1 worm cellular context compared by ENCODE assay signal in the genomic region with DNA sequence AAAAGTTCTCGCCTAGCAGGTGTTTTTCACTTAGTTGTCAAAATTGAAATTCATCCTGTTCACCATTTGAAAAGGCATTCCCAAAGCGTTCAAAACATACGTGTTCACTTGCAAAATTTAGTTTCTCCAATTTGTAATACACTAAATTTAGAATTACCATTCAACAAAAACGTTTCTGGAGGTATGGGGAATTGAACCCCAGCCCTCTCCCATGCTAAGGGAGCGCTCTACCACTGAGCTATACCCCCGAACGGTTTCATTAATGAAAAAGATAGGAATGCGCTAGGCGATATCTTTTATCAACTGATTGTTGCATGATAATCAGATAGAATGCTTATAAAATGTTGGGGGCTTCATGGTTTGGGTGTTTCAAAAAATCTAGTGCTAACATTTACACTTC.
TF ChIP-seq lines count a peak whose summit lies in the region.

No protein-coding gene starts in this region.

TF ChIP-seq in whole organism, L4 larva, 104 proteins besides CTCF, POLR2A, EP300 and RAD21 (continued from another document):
- TF ChIP-seq nhr-25 (tag; optimal IDR thresholded peaks at IDR 0.05; lab: Kevin White, UChicago; ENCODE audit: borderline replicate concordance, insufficient read depth) (no peak), skn-1 (tag; optimal IDR thresholded peaks at IDR 0.05; lab: Kevin White, UChicago) (no peak), php-3 (GFP tag; IDR thresholded peaks at IDR 0.05; lab: Robert Waterston, UW) (no peak), ama-1 (optimal IDR thresholded peaks at IDR 0.05; lab: Kevin White, UChicago) (no peak), spr-3 (GFP tag; optimal IDR thresholded peaks at IDR 0.05; lab: Kevin White, UChicago) (no peak), lin-38 (GFP tag; IDR thresholded peaks at IDR 0.05; lab: Robert Waterston, UW) (no peak), fos-1 (tag; optimal IDR thresholded peaks at IDR 0.05; lab: Kevin White, UChicago) (no peak), aha-1 (tag; lab: Kevin White, UChicago) (peak; percentile 94), nhr-111 (GFP tag; optimal IDR thresholded peaks at IDR 0.05; lab: Kevin White, UChicago) (no peak), zfp-2 (tag; optimal IDR thresholded peaks at IDR 0.05; lab: Kevin White, UChicago) (no peak), Y48G9A.11 (GFP tag; IDR thresholded peaks at IDR 0.05; lab: Robert Waterston, UW) (no peak), F49E8.2 (tag; optimal IDR thresholded peaks at IDR 0.05; lab: Kevin White, UChicago; ENCODE audit: borderline replicate concordance) (peak; percentile 9), egl-27 (tag; optimal IDR thresholded peaks at IDR 0.05; lab: Kevin White, UChicago) (no peak), nhr-48 (tag; optimal IDR thresholded peaks at IDR 0.05; lab: Kevin White, UChicago) (no peak), egl-43 (GFP tag; IDR thresholded peaks at IDR 0.05; lab: Robert Waterston, UW) (no peak), Y105C5A.15 (GFP tag; IDR thresholded peaks at IDR 0.05; lab: Robert Waterston, UW) (no peak), gei-8 (GFP tag; optimal IDR thresholded peaks at IDR 0.05; lab: Kevin White, UChicago) (peak; percentile 22), hlh-11 (tag; optimal IDR thresholded peaks at IDR 0.05; lab: Kevin White, UChicago) (no peak), snpc-4 (tag; optimal IDR thresholded peaks at IDR 0.05; lab: Kevin White, UChicago) (no peak), tra-1 (GFP tag; IDR thresholded peaks at IDR 0.05; lab: Robert Waterston, UW) (0 out of 2 replicates have a peak, but pooled peaks have one; percentile 22), ZK546.5 (tag; optimal IDR thresholded peaks at IDR 0.05; lab: Kevin White, UChicago) (no peak), snpc-1.2 (GFP tag; IDR thresholded peaks at IDR 0.05; lab: Robert Waterston, UW) (no peak), nhr-10 (tag; optimal IDR thresholded peaks at IDR 0.05; lab: Kevin White, UChicago) (no peak), daf-19 (GFP tag; conservative IDR thresholded peaks at IDR 0.05; lab: Robert Waterston, UW) (no peak), lin-39 (tag; optimal IDR thresholded peaks at IDR 0.05; lab: Kevin White, UChicago) (no peak), nhr-76 (tag; optimal IDR thresholded peaks at IDR 0.05; lab: Kevin White, UChicago) (no peak), cey-2 (tag; optimal IDR thresholded peaks at IDR 0.05; lab: Kevin White, UChicago; ENCODE audit: borderline replicate concordance, insufficient read depth) (no peak), spr-1 (tag; optimal IDR thresholded peaks at IDR 0.05; lab: Kevin White, UChicago) (no peak), lin-15B (tag; optimal IDR thresholded peaks at IDR 0.05; lab: Kevin White, UChicago) (no peak), jun-1 (tag; optimal IDR thresholded peaks at IDR 0.05; lab: Kevin White, UChicago) (no peak), madf-9 (GFP tag; conservative IDR thresholded peaks at IDR 0.05; lab: Robert Waterston, UW) (no peak), zfp-3 (GFP tag; conservative IDR thresholded peaks at IDR 0.05; lab: Robert Waterston, UW) (no peak), sdz-12 (GFP tag; optimal IDR thresholded peaks at IDR 0.05; lab: Kevin White, UChicago) (no peak), zip-11 (GFP tag; IDR thresholded peaks at IDR 0.05; lab: Robert Waterston, UW) (0 out of 2 replicates have a peak, but pooled peaks have one; percentile 16), ceh-44 (GFP tag; IDR thresholded peaks at IDR 0.05; lab: Robert Waterston, UW) (no peak), rbr-2 (tag; optimal IDR thresholded peaks at IDR 0.05; lab: Kevin White, UChicago) (no peak), daf-8 (GFP tag; IDR thresholded peaks at IDR 0.05; lab: Robert Waterston, UW) (no peak), ctbp-1 (GFP tag; IDR thresholded peaks at IDR 0.05; lab: Robert Waterston, UW) (peak; percentile 50; the same call in 1 of the 2 replicates), ceh-20 (GFP tag; IDR thresholded peaks at IDR 0.05; lab: Robert Waterston, UW) (no peak), hmg-1.1 (GFP tag; IDR thresholded peaks at IDR 0.05; lab: Robert Waterston, UW) (no peak), lir-3 (tag; optimal IDR thresholded peaks at IDR 0.05; lab: Kevin White, UChicago) (no peak), lin-13 (GFP tag; optimal IDR thresholded peaks at IDR 0.05; lab: Kevin White, UChicago) (no peak), pha-4 (GFP tag; IDR thresholded peaks at IDR 0.05; lab: Robert Waterston, UW) (peak; percentile 49; the same call in 1 of the 2 replicates), pha-4 (tag; optimal IDR thresholded peaks at IDR 0.05; lab: Kevin White, UChicago) (no peak), D1046.2 (GFP tag; IDR thresholded peaks at IDR 0.05; lab: Robert Waterston, UW) (no peak), nhr-11 (tag; optimal IDR thresholded peaks at IDR 0.05; lab: Kevin White, UChicago) (no peak), unc-62 (GFP tag; optimal IDR thresholded peaks at IDR 0.05 in 1 of 2; lab: Kevin White, UChicago) (no peak), unc-62 (tag; optimal IDR thresholded peaks at IDR 0.05; lab: Kevin White, UChicago) (no peak), ceh-82 (tag; optimal IDR thresholded peaks at IDR 0.05; lab: Kevin White, UChicago) (no peak), daf-12 (tag; optimal IDR thresholded peaks at IDR 0.05; lab: Kevin White, UChicago) (no peak), T20F7.1 (GFP tag; optimal IDR thresholded peaks at IDR 0.05; lab: Kevin White, UChicago) (no peak), hif-1 (tag; optimal IDR thresholded peaks at IDR 0.05; lab: Kevin White, UChicago) (no peak), nhr-42 (GFP tag; IDR thresholded peaks at IDR 0.05; lab: Robert Waterston, UW) (no peak), nhr-28 (tag; optimal IDR thresholded peaks at IDR 0.05; lab: Kevin White, UChicago) (no peak), ces-1 (GFP tag; optimal IDR thresholded peaks at IDR 0.05; lab: Kevin White, UChicago) (no peak), ZK337.2 (GFP tag; IDR thresholded peaks at IDR 0.05; lab: Robert Waterston, UW) (no peak), mxl-2 (GFP tag; conservative IDR thresholded peaks at IDR 0.05; lab: Robert Waterston, UW) (no peak), daf-16 (GFP tag; optimal IDR thresholded peaks at IDR 0.05; lab: Kevin White, UChicago) (peak in 1 of 2 experiments; percentile 74), daf-16 (tag; optimal IDR thresholded peaks at IDR 0.05; lab: Kevin White, UChicago) (no peak), ztf-11 (tag; optimal IDR thresholded peaks at IDR 0.05; lab: Kevin White, UChicago) (no peak), unc-130 (GFP tag; optimal IDR thresholded peaks at IDR 0.05; lab: Kevin White, UChicago) (no peak), dve-1 (tag; optimal IDR thresholded peaks at IDR 0.05; lab: Kevin White, UChicago; ENCODE audit: insufficient read depth) (no peak), ceh-28 (tag; optimal IDR thresholded peaks at IDR 0.05; lab: Kevin White, UChicago) (no peak), Y75B8A.6 (GFP tag; IDR thresholded peaks at IDR 0.05; lab: Robert Waterston, UW) (no peak), F44E2.7 (GFP tag; IDR thresholded peaks at IDR 0.05; lab: Robert Waterston, UW) (no peak)
